Fruit fly (Drosophila melanogaster) whole organism, embryonic: Measurements from ENCODE around the gene CG15356.

ENCODE experiments used
- Bdp1 ChIP-seq: fragments of 200-800 bp; sonication (Bioruptor generic); optimal IDR thresholded peaks from 3 replicates; lab custom pipeline; 2016; ENCODE audit warnings: missing biosample characterization, missing genetic modification characterization
- Bgb ChIP-seq: fragments of 200-800 bp; sonication (Bioruptor generic); IDR thresholded peaks from 2 replicates; pipeline ENCODE4 v1.3.6; 2022; ENCODE audit warnings: missing biosample characterization, missing genetic modification characterization; ENCODE audit not compliant: partially characterized antibody
- Blimp-1 ChIP-seq: fragments of 200-800 bp; sonication (Bioruptor generic); optimal IDR thresholded peaks from 3 replicates; lab custom pipeline; 2018; ENCODE audit warnings: missing biosample characterization, missing genetic modification characterization, mild to moderate bottlenecking, moderate library complexity, missing genetic modification reagents
- BtbVII ChIP-seq: fragments of 200-800 bp; sonication (Bioruptor generic); optimal IDR thresholded peaks from 3 replicates; lab custom pipeline; 2017; ENCODE audit warnings: missing biosample characterization, mild to moderate bottlenecking, missing genetic modification characterization
- CG10267 ChIP-seq: fragments of 200-800 bp; sonication (Bioruptor generic); optimal IDR thresholded peaks from 2 replicates; lab custom pipeline; 2018; ENCODE audit warnings: missing biosample characterization, mild to moderate bottlenecking, missing genetic modification characterization, moderate library complexity
- CG11504 ChIP-seq: fragments of 200-800 bp; sonication (Bioruptor generic); optimal IDR thresholded peaks from 3 replicates; lab custom pipeline; 2019; ENCODE audit warnings: missing biosample characterization, mild to moderate bottlenecking, missing genetic modification characterization, moderate library complexity
- CG12391 ChIP-seq: fragments of 200-800 bp; sonication (Bioruptor generic); optimal IDR thresholded peaks from 3 replicates; lab custom pipeline; 2018; ENCODE audit warnings: missing biosample characterization, mild to moderate bottlenecking, missing genetic modification characterization, moderate library complexity
- CG13894 ChIP-seq: fragments of 200-800 bp; sonication (Bioruptor generic); optimal IDR thresholded peaks from 3 replicates; lab custom pipeline; 2018; ENCODE audit warnings: missing biosample characterization, mild to moderate bottlenecking, missing genetic modification characterization, moderate library complexity
- CG15514 ChIP-seq: fragments of 200-800 bp; sonication (Bioruptor generic); optimal IDR thresholded peaks from 3 replicates; lab custom pipeline; 2017; ENCODE audit warnings: missing biosample characterization, missing genetic modification characterization, mild to moderate bottlenecking, moderate library complexity, missing genetic modification reagents
- CG16813 ChIP-seq: fragments of 200-800 bp; sonication (Bioruptor generic); IDR thresholded peaks from 3 replicates; pipeline ENCODE4 v1.3.6; 2022; ENCODE audit warnings: missing biosample characterization, missing genetic modification characterization; ENCODE audit not compliant: partially characterized antibody
- CG18262 ChIP-seq: fragments of 200-800 bp; optimal IDR thresholded peaks from 3 replicates; lab custom pipeline; 2019; ENCODE audit warnings: missing biosample characterization, mild to moderate bottlenecking, missing genetic modification characterization, moderate library complexity
- CG34224 ChIP-seq: fragments of 200-800 bp; sonication (Bioruptor generic); IDR thresholded peaks from 3 replicates; pipeline ENCODE4 v1.3.6; 2022; ENCODE audit warnings: missing biosample characterization, missing genetic modification characterization; ENCODE audit not compliant: partially characterized antibody
- CG42726 ChIP-seq: fragments of 200-800 bp; sonication (Bioruptor generic); IDR thresholded peaks from 2 replicates; pipeline ENCODE4 v1.3.6; 2022; ENCODE audit warnings: missing biosample characterization, missing genetic modification characterization; ENCODE audit not compliant: partially characterized antibody
- CG4404 ChIP-seq: fragments of 200-800 bp; sonication (Bioruptor generic); IDR thresholded peaks from 2 replicates; pipeline ENCODE4 v1.3.6; 2022; ENCODE audit warnings: missing biosample characterization, missing genetic modification characterization
- CG6791 ChIP-seq: fragments of 200-800 bp; sonication (Bioruptor generic); IDR thresholded peaks from 3 replicates; pipeline ENCODE4 v1.3.6; 2022; ENCODE audit warnings: missing biosample characterization, missing genetic modification characterization; ENCODE audit not compliant: partially characterized antibody
- CG7963 ChIP-seq: fragments of 200-800 bp; sonication (Bioruptor generic); IDR thresholded peaks from 3 replicates; pipeline ENCODE4 v1.3.6; 2022; ENCODE audit warnings: missing biosample characterization, missing genetic modification characterization; ENCODE audit not compliant: partially characterized antibody
- Dfd ChIP-seq, 2 experiments: fragments of >200 bp; optimal IDR thresholded peaks; 2 replicates each; lab custom pipeline; 2017; ENCODE audit warnings: missing biosample characterization in 2 of 2, missing genetic modification characterization in 2 of 2
- Dip2 ChIP-seq: fragments of 200-800 bp; sonication (Bioruptor generic); IDR thresholded peaks from 2 replicates; pipeline ENCODE4 v1.3.6; 2022; ENCODE audit warnings: missing biosample characterization, missing genetic modification characterization
- Dll ChIP-seq: fragments of 200-800 bp; sonication (Bioruptor generic); IDR thresholded peaks from 4 replicates; pipeline ENCODE4 v1.3.6; 2022; ENCODE audit warnings: missing biosample characterization, missing genetic modification characterization; ENCODE audit not compliant: partially characterized antibody
- Doc3 ChIP-seq: fragments of 200-800 bp; sonication (Bioruptor generic); IDR thresholded peaks from 3 replicates; pipeline ENCODE4 v1.3.6; 2022; ENCODE audit warnings: missing biosample characterization, missing genetic modification characterization; ENCODE audit not compliant: partially characterized antibody
- Gsc ChIP-seq: fragments of 200-800 bp; sonication (Bioruptor generic); IDR thresholded peaks from 2 replicates; pipeline ENCODE4 v1.3.6; 2022; ENCODE audit warnings: missing biosample characterization, missing genetic modification characterization
- HLH4C ChIP-seq: fragments of 200-800 bp; sonication (Bioruptor generic); IDR thresholded peaks from 3 replicates; pipeline ENCODE4 v1.3.6; 2022; ENCODE audit warnings: missing biosample characterization, missing genetic modification characterization; ENCODE audit not compliant: partially characterized antibody
- Lhr ChIP-seq: fragments of 200-800 bp; sonication (Bioruptor generic); optimal IDR thresholded peaks from 3 replicates; lab custom pipeline; 2017; ENCODE audit warnings: mild to moderate bottlenecking, missing biosample characterization, missing genetic modification reagents, missing genetic modification characterization
- Opbp ChIP-seq: fragments of 200-800 bp; sonication (Bioruptor generic); IDR thresholded peaks from 3 replicates; pipeline ENCODE4 v1.3.6; 2022; ENCODE audit warnings: missing biosample characterization, missing genetic modification characterization; ENCODE audit not compliant: partially characterized antibody
- Stat92E ChIP-seq, 3 experiments: fragments of >200 bp in 2 of 3; fragments of 200-800 bp in 1 of 3; sonication (Bioruptor generic) in 1 of 3; optimal IDR thresholded peaks; 2 replicates each; lab custom pipeline; 2017 to 2019; ENCODE audit warnings: missing biosample characterization in 3 of 3, missing genetic modification characterization in 3 of 3, mild to moderate bottlenecking in 1 of 3, moderate library complexity in 1 of 3
- amos ChIP-seq: fragments of 200-800 bp; sonication (Bioruptor generic); IDR thresholded peaks from 2 replicates; pipeline ENCODE4 v1.3.6; 2022; ENCODE audit warnings: missing biosample characterization, missing genetic modification characterization; ENCODE audit not compliant: partially characterized antibody
- ato ChIP-seq: fragments of 200-800 bp; sonication (Bioruptor generic); IDR thresholded peaks from 2 replicates; pipeline ENCODE4 v1.3.6; 2022; ENCODE audit warnings: missing biosample characterization, missing genetic modification characterization; ENCODE audit not compliant: partially characterized antibody
- bbx ChIP-seq: fragments of 200-800 bp; sonication (Bioruptor generic); IDR thresholded peaks from 2 replicates; pipeline ENCODE4 v1.3.6; 2022; ENCODE audit warnings: missing biosample characterization, missing genetic modification characterization; ENCODE audit not compliant: partially characterized antibody
- cato ChIP-seq: fragments of 200-800 bp; sonication (Bioruptor generic); optimal IDR thresholded peaks from 2 replicates; lab custom pipeline; 2016; ENCODE audit warnings: missing biosample characterization, missing genetic modification characterization, borderline replicate concordance
- cwo ChIP-seq: fragments of 200-800 bp; sonication (Bioruptor generic); optimal IDR thresholded peaks from 3 replicates; lab custom pipeline; 2017; ENCODE audit warnings: missing biosample characterization, missing genetic modification characterization, mild to moderate bottlenecking, moderate library complexity, missing genetic modification reagents
- en ChIP-seq: fragments of 200-800 bp; sonication (Bioruptor generic); optimal IDR thresholded peaks from 2 replicates; lab custom pipeline; 2016; ENCODE audit warnings: missing biosample characterization, missing genetic modification characterization
- fd3F ChIP-seq: fragments of 200-800 bp; sonication (Bioruptor generic); optimal IDR thresholded peaks from 2 replicates; lab custom pipeline; 2018; ENCODE audit warnings: missing biosample characterization, mild to moderate bottlenecking, missing genetic modification characterization, moderate library complexity
- gcm ChIP-seq: fragments of 200-800 bp; sonication (Bioruptor generic); optimal IDR thresholded peaks from 2 replicates; lab custom pipeline; 2019; ENCODE audit warnings: missing biosample characterization, mild to moderate bottlenecking, missing genetic modification characterization, moderate library complexity
- grn ChIP-seq: fragments of 200-800 bp; sonication (Bioruptor generic); optimal IDR thresholded peaks from 3 replicates; lab custom pipeline; 2017; ENCODE audit warnings: missing biosample characterization, missing genetic modification characterization
- hkb ChIP-seq, 2 experiments: fragments of 200-800 bp in 1 of 2; fragments of >200 bp in 1 of 2; sonication (Bioruptor generic) in 1 of 2; IDR thresholded peaks in 1 of 2; optimal IDR thresholded peaks in 1 of 2; 2 replicates each; pipeline versions ENCODE4 v1.3.6 to Lab custom; 2017 to 2022; ENCODE audit warnings: missing biosample characterization in 1 of 2, missing genetic modification characterization in 1 of 2
- inv ChIP-seq: fragments of 200-800 bp; sonication (Bioruptor generic); IDR thresholded peaks from 2 replicates; pipeline ENCODE4 v1.3.6; 2022; ENCODE audit warnings: missing biosample characterization, missing genetic modification characterization; ENCODE audit not compliant: partially characterized antibody
- klu ChIP-seq: fragments of 200-800 bp; sonication (Bioruptor generic); IDR thresholded peaks from 2 replicates; pipeline ENCODE4 v1.3.6; 2022; ENCODE audit warnings: missing biosample characterization, missing genetic modification characterization
- knrl ChIP-seq: fragments of 200-800 bp; sonication (Bioruptor generic); IDR thresholded peaks from 3 replicates; pipeline ENCODE4 v1.3.6; 2022; ENCODE audit warnings: missing biosample characterization, missing genetic modification characterization; ENCODE audit not compliant: partially characterized antibody
- nerfin-2 ChIP-seq: fragments of 200-800 bp; sonication (Bioruptor generic); IDR thresholded peaks from 2 replicates; pipeline ENCODE4 v1.3.6; 2022; ENCODE audit warnings: missing biosample characterization, missing genetic modification characterization; ENCODE audit not compliant: partially characterized antibody
- prd ChIP-seq, 3 experiments: fragments of >200 bp in 2 of 3; fragments of 200-800 bp in 1 of 3; sonication (Bioruptor generic) in 1 of 3; optimal IDR thresholded peaks in 2 of 3; IDR thresholded peaks in 1 of 3; 2 replicates in 2 of 3; 3 replicates in 1 of 3; pipeline versions ENCODE4 v1.3.6 to Lab custom; 2017 to 2022; ENCODE audit warnings: missing biosample characterization in 1 of 3, missing genetic modification characterization in 1 of 3
- tap ChIP-seq: fragments of 200-800 bp; optimal IDR thresholded peaks from 3 replicates; lab custom pipeline; 2019; ENCODE audit warnings: missing biosample characterization, mild to moderate bottlenecking, missing genetic modification characterization, moderate library complexity
- unc-4 ChIP-seq: fragments of 200-800 bp; sonication (Bioruptor generic); IDR thresholded peaks from 2 replicates; pipeline ENCODE4 v1.3.6; 2022; ENCODE audit warnings: missing biosample characterization, missing genetic modification characterization; ENCODE audit not compliant: partially characterized antibody
- vvl ChIP-seq: fragments of 200-800 bp; sonication (Bioruptor generic); IDR thresholded peaks from 2 replicates; pipeline ENCODE4 v1.3.6; 2022; ENCODE audit warnings: missing biosample characterization, missing genetic modification characterization

Gene CG15356

DNA sequence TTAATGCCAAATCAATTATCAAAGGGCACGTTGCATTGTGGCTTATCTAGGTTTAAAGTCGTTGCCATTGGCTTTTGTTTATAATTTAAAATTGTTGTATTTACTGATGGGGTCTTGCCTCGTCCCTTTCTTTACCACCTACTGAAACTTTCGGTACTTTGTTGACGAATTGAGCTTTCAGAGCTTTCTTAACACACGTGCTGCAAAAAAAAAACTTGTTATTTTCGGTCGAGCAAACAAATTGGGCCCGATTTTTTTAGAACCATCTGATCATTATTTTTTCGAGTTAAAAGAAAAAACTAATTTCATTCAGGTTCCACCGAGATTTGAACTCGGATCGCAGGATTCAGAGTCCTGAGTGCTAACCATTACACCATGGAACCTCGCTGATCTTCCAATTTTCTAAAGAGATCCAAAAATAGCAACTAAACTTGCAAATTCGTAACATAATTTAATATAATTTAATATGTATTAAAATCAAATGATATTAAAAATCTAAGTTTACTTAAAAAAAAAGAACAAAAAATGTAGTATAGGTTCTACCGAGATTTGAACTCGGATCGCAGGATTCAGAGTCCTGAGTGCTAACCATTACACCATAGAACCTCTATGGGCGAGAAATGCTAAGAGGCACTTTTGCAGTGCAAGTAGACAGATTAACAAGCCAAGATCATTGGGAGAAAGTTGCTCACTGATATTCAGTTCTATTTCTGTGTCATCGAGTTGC is 29.9 kb upstream of the CG15356 start:
- TF ChIP-seq knrl (GFP tag; lab: Robert Waterston, UW) (peak; percentile 55), en (GFP tag; lab: Kevin White, UChicago) (no peak), Dip2 (no peak), CG34224 (GFP tag; lab: Robert Waterston, UW) (peak; percentile 56; the same call in 2 of the 3 replicates), prd (optimal IDR thresholded peaks at IDR 0.05; lab: Kevin White, UChicago) (no peak), prd (GFP tag; IDR thresholded peaks at IDR 0.05; lab: Robert Waterston, UW) (no peak), HLH4C (GFP tag; lab: Robert Waterston, UW) (peak; percentile 76), Stat92E (GFP tag; optimal IDR thresholded peaks at IDR 0.05; lab: Kevin White, UChicago) (peak in 1 of 3 experiments; percentile 50), Gsc (GFP tag; lab: Robert Waterston, UW) (no peak), CG42726 (GFP tag; lab: Robert Waterston, UW) (peak; percentile 92), Doc3 (GFP tag; lab: Robert Waterston, UW) (0 out of 3 replicates have a peak, but pooled peaks have one; percentile 27), CG18262 (tag; lab: Kevin White, UChicago) (peak; percentile 26), ato (GFP tag; lab: Robert Waterston, UW) (peak; percentile 80), Opbp (GFP tag; lab: Robert Waterston, UW) (peak; percentile 85; the same call in 2 of the 3 replicates), CG10267 (tag; lab: Kevin White, UChicago) (peak; percentile 2), klu (GFP tag; lab: Robert Waterston, UW) (no peak), nerfin-2 (peak; percentile 73), hkb (optimal IDR thresholded peaks at IDR 0.05; lab: Kevin White, UChicago) (no peak), hkb (GFP tag; IDR thresholded peaks at IDR 0.05; lab: Robert Waterston, UW) (0 out of 2 replicates have a peak, but pooled peaks have one; percentile 12), CG12391 (tag; lab: Kevin White, UChicago) (peak; percentile 48), CG4404 (no peak), inv (GFP tag; lab: Robert Waterston, UW) (peak; percentile 38; the same call in 1 of the 2 replicates), fd3F (no peak), Bdp1 (peak; percentile 99), amos (GFP tag; lab: Robert Waterston, UW) (peak; percentile 85), CG11504 (tag; lab: Kevin White, UChicago) (peak; percentile 13), gcm (peak; percentile 14), cato (no peak), Bgb (peak; percentile 73; the same call in 1 of the 2 replicates), CG13894 (tag; lab: Kevin White, UChicago) (no peak), CG16813 (GFP tag; lab: Robert Waterston, UW) (peak; percentile 90), Lhr (no peak), CG15514 (no peak), CG6791 (GFP tag; lab: Robert Waterston, UW) (peak; percentile 93), cwo (GFP tag; lab: Kevin White, UChicago) (peak; percentile 92), Dfd (GFP tag; optimal IDR thresholded peaks at IDR 0.05; lab: Kevin White, UChicago) (no peak), grn (GFP tag; lab: Kevin White, UChicago) (peak; percentile 17), Blimp-1 (GFP tag; lab: Kevin White, UChicago) (peak; percentile 27), unc-4 (GFP tag; lab: Robert Waterston, UW) (peak; percentile 22; the same call in 1 of the 2 replicates), Dll (GFP tag; lab: Robert Waterston, UW) (peak; percentile 64; the same call in 2 of the 4 replicates), tap (tag; lab: Kevin White, UChicago) (peak; percentile 25), CG7963 (peak; percentile 81), bbx (GFP tag; lab: Robert Waterston, UW) (peak; percentile 85), vvl (0 out of 2 replicates have a peak, but pooled peaks have one; percentile 17), BtbVII (GFP tag; lab: Kevin White, UChicago) (no peak)
